Worm (Caenorhabditis elegans): ENCODE results near the gene F52H3.6.

- TF ChIP-seq lin-11 (tag; optimal IDR thresholded peaks at IDR 0.05) (no peak), F13H6.1 (tag; optimal IDR thresholded peaks at IDR 0.05) (no peak), skn-1 (tag; optimal IDR thresholded peaks at IDR 0.05) (no peak), Y55F3AM.14 (GFP tag; optimal IDR thresholded peaks at IDR 0.05) (no peak), nhr-6 (tag; optimal IDR thresholded peaks at IDR 0.05) (no peak), nhr-10 (tag; optimal IDR thresholded peaks at IDR 0.05) (no peak), elt-3 (tag; optimal IDR thresholded peaks at IDR 0.05) (no peak), blmp-1 (tag; optimal IDR thresholded peaks at IDR 0.05; ENCODE audit: insufficient read depth) (no peak), unc-62 (GFP tag; optimal IDR thresholded peaks at IDR 0.05) (no peak), sma-3 (GFP tag; optimal IDR thresholded peaks at IDR 0.05) (no peak)
Measured at ce11 chrII:10067817-10068216, 39.6 kb upstream of the F52H3.6 start, which contains the start of gene die-1.

All from whole organism, L2 larva.